Worm (Caenorhabditis elegans) whole organism, L1 larva: ENCODE measurements around the gene let-767.

ENCODE experiments used
- C34B4.2 ChIP-seq: sonication (generic microtip); optimal IDR thresholded peaks from 2 replicates; lab custom pipeline; 2017; ENCODE audit warnings: mild to moderate bottlenecking, missing genetic modification characterization, missing compliant biosample characterization
- ceh-8 ChIP-seq: fragments of 200-800 bp; sonication (Bioruptor generic); optimal IDR thresholded peaks from 2 replicates; lab custom pipeline; 2018; ENCODE audit warnings: mild to moderate bottlenecking, missing genetic modification characterization, moderate library complexity, missing compliant biosample characterization
- lin-15B ChIP-seq: fragments of 150-350 bp; sonication (generic microtip); optimal IDR thresholded peaks from 3 replicates; lab custom pipeline; 2014; ENCODE audit warnings: missing biosample characterization, missing genetic modification characterization
- rnt-1 ChIP-seq: sonication (generic microtip); optimal IDR thresholded peaks from 2 replicates; lab custom pipeline; 2016; ENCODE audit warnings: mild to moderate bottlenecking, missing genetic modification characterization, moderate library complexity, missing compliant biosample characterization
- tbx-2 ChIP-seq: sonication (generic microtip); optimal IDR thresholded peaks from 2 replicates; lab custom pipeline; 2016; ENCODE audit warnings: missing genetic modification characterization, missing compliant biosample characterization
- unc-130 ChIP-seq: fragments of 150-350 bp; optimal IDR thresholded peaks from 2 replicates; lab custom pipeline; 2017; ENCODE audit warnings: missing biosample characterization, missing genetic modification characterization, inconsistent platforms
- unc-62 ChIP-seq: fragments of 150-350 bp; optimal IDR thresholded peaks from 2 replicates; lab custom pipeline; 2014; ENCODE audit warnings: missing biosample characterization, missing genetic modification reagents, missing genetic modification characterization
- ztf-4 ChIP-seq: fragments of 150-350 bp; optimal IDR thresholded peaks from 2 replicates; lab custom pipeline; 2014; ENCODE audit warnings: missing biosample characterization, missing genetic modification characterization

ce11 chrIII:6298131-6298530 lies 41.6 kb downstream of the let-767 start, which contains the start of gene F47D12.3:
- TF ChIP-seq unc-62 (GFP tag; lab: Kevin White, UChicago) (no peak), ztf-4 (tag; lab: Kevin White, UChicago) (no peak), lin-15B (tag; lab: Kevin White, UChicago) (no peak), ceh-8 (GFP tag; lab: Kevin White, UChicago) (no peak), tbx-2 (no peak), unc-130 (no peak), C34B4.2 (tag; lab: Kevin White, UChicago) (no peak), rnt-1 (tag; lab: Kevin White, UChicago) (no peak)
